Worm (Caenorhabditis elegans) whole organism, midembryonic: ENCODE measurements around the gene mboa-2.

ENCODE experiments used
- T22C8.4 ChIP-seq: fragments of 200-800 bp; sonication (Bioruptor generic); IDR thresholded peaks from 2 replicates; pipeline ENCODE4 v1.3.6; 2022; ENCODE audit warnings: missing genetic modification characterization, missing compliant biosample characterization
- cog-1 ChIP-seq: sonication (generic microtip); optimal IDR thresholded peaks from 2 replicates; lab custom pipeline; 2016; ENCODE audit warnings: missing genetic modification characterization, missing compliant biosample characterization
- flt-1 ChIP-seq: fragments of 200-800 bp; sonication (Bioruptor generic); IDR thresholded peaks from 2 replicates; pipeline ENCODE4 v1.3.6; 2022; ENCODE audit warnings: missing genetic modification characterization, missing compliant biosample characterization
- klf-2 ChIP-seq: fragments of 200-800 bp; sonication (Bioruptor generic); conservative IDR thresholded peaks from 2 replicates; pipeline ENCODE4 v1.3.6; 2022; ENCODE audit warnings: missing genetic modification reagents, missing genetic modification characterization, missing compliant biosample characterization
- med-1 ChIP-seq: sonication (generic microtip); optimal IDR thresholded peaks from 2 replicates; lab custom pipeline; 2017; ENCODE audit warnings: missing genetic modification characterization, mild to moderate bottlenecking, missing compliant biosample characterization, antibody characterized with exemption, missing genetic modification reagents; ENCODE audit not compliant: insufficient read depth
- ref-1 ChIP-seq: fragments of 200-800 bp; sonication (Bioruptor generic); conservative IDR thresholded peaks from 2 replicates; pipeline ENCODE4 v1.3.6; 2022; ENCODE audit warnings: missing genetic modification reagents, missing genetic modification characterization, missing compliant biosample characterization
- tab-1 ChIP-seq: fragments of 200-800 bp; sonication (Bioruptor generic); IDR thresholded peaks from 2 replicates; pipeline ENCODE4 v1.3.6; 2022; ENCODE audit warnings: missing genetic modification characterization, missing compliant biosample characterization
- ztf-23 ChIP-seq: fragments of 200-800 bp; sonication (Bioruptor generic); IDR thresholded peaks from 2 replicates; pipeline ENCODE4 v1.3.6; 2022; ENCODE audit warnings: missing genetic modification reagents, missing genetic modification characterization, missing compliant biosample characterization
- ztf-29 ChIP-seq: fragments of 200-800 bp; sonication (Bioruptor generic); IDR thresholded peaks from 2 replicates; pipeline ENCODE4 v1.3.6; 2022; ENCODE audit warnings: missing genetic modification reagents, missing genetic modification characterization, missing compliant biosample characterization

Gene mboa-2

DNA sequence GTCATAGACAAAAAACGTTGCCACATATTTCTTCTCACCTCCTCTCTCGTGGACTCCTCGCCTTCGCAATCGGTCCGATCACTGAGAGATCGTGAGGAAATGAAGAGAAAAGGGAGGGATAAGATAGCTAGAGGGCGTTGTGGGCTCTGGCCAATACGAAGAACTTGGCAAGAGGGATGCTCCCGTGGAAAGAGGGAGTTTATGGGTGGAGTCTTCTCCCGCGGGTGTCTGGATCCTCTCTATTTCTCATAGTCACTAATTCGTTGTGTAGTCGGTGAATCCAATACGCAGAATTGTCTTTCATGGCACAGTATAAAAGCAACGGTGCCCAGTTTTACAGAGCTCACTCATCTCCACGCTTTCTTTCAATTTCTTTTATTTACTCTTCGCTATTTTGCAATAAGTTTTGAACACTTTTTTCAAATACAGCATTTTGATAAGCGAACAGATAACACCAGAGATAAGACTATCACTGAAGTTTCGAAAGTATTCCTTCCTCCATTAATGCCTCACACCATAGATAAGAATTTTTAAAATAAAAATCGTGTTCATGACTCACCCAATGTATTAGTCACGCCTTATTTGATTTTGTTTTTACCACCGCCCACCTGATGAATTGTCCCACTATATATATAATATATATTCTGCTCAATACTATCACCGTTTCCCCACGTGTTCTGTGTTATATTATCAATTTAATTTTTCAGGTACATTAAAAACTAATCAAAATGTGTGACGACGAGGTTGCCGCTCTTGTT, 41.8 kb downstream of the mboa-2 start, which contains the start of gene act-1:
act-1 (plus strand) TSS at position 708 of the 758 bp plus-strand sequence.
- no peak for TF ChIP-seq ztf-23 (GFP tag; lab: Robert Waterston, UW)
- TF ChIP-seq flt-1 (GFP tag; lab: Robert Waterston, UW), result 0 out of 2 replicates have a peak, but pooled peaks have one; percentile 27

DNA sequence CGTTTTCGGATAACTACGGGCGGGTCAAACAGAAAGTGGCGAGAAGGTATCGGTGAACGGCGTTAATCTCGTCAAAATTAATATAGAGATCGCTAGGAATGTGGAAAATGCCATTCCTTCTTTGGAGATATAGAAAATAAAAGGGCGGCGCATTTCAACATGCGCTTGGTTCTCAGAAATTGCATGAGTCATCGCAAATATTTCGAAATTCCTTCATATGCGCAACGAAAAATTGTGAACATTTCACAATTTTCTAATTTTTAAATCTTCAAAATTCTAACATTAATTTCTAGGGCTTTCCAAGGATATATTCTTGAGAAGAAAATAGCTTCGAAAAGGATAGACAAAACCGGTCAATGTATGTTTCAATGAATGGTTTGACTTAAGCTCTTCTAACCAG, 43.4 kb downstream of the mboa-2 start:
- TF ChIP-seq T22C8.4 (no peak), med-1 (no peak), flt-1 (GFP tag; lab: Robert Waterston, UW) (no peak), cog-1 (tag; lab: Kevin White, UChicago) (no peak), klf-2 (GFP tag; lab: Robert Waterston, UW) (no peak), ztf-29 (no peak), ref-1 (GFP tag; lab: Robert Waterston, UW) (no peak), tab-1 (GFP tag; lab: Robert Waterston, UW) (no peak), ztf-23 (GFP tag; lab: Robert Waterston, UW) (no peak)

DNA sequence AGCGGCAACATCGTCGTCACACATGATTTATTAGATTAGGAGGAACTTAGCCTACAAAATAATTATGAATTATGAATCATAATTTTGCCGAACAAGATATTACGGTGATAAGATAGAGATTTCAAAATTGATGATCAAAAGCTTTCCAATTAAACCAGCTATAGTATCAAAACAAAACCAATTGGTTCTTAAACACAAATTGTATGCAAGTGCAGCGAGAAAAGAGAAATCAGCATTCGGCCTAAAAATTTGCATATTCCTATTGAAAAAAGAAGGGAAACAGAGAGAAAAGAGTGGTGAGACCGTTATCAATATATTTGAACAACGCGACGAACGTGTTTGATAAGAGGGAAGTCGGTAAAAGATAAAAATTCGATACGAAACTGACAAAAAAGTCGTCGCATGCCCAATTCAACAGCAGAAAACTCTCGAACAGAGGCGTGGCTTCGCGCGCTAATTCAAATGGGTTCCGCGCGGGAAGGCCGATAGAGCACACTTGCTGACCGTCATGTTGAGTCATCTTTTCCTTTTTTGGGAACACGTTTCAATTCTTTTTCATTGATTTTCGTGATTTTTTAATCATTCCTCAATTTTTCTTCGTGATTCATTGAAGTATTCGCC, 44.1 kb downstream of the mboa-2 start, which contains the start of gene act-2:
act-2 (minus strand) TSS at position 51 of the 621 bp plus-strand sequence.
- TF ChIP-seq flt-1 (GFP tag; lab: Robert Waterston, UW) (peak; percentile 53; the same call in 1 of the 2 replicates), klf-2 (GFP tag; lab: Robert Waterston, UW) (no peak), T22C8.4 (no peak), tab-1 (GFP tag; lab: Robert Waterston, UW) (no peak), ref-1 (GFP tag; lab: Robert Waterston, UW) (no peak), med-1 (no peak), ztf-23 (GFP tag; lab: Robert Waterston, UW) (peak; percentile 14; the same call in 1 of the 2 replicates), ztf-29 (no peak), cog-1 (tag; lab: Kevin White, UChicago) (peak; percentile 28)

DNA sequence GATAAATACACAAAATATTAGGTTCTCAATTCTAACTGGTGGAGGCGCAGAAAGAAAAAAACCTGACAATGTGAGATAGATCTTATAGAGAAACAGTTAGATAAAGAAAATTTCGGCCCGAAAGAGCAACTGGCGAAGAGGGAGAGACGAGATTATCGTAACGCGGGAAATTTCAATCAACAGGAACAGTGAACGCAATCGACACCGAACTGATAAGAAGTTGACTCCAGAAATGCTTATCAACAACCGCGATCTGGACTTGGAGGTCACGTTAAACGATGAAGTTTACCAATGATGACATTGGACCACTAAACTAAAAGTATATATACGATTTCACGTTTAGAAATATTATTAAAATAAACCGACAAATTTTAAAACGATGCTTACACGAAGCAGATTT, 45.9 kb downstream of the mboa-2 start:
- TF ChIP-seq klf-2 (GFP tag; lab: Robert Waterston, UW) (no peak), med-1 (no peak), cog-1 (tag; lab: Kevin White, UChicago) (no peak), tab-1 (GFP tag; lab: Robert Waterston, UW) (no peak), ref-1 (GFP tag; lab: Robert Waterston, UW) (no peak), T22C8.4 (no peak), ztf-29 (no peak), ztf-23 (GFP tag; lab: Robert Waterston, UW) (no peak), flt-1 (GFP tag; lab: Robert Waterston, UW) (no peak)

DNA sequence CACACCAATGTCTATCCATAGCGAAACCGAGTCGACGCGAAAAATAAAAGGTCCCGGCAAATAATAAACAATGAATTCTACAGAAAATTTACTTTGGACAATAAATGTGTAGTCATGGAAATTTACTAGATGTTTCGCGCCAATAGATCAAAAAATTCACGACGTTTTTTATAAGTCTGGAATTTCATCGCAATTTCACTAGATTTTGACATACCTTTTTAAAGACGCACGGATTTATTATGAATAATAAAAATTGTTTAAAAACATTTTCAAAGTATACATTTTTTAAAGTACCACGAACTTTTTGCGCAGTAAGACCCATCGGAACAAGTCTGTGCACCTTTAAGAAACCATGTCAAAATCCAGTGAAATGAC, 46.3 kb downstream of the mboa-2 start:
- no peak for TF ChIP-seq ztf-23 (GFP tag; lab: Robert Waterston, UW)
- TF ChIP-seq tab-1 (GFP tag; lab: Robert Waterston, UW), result no peak
- no peak for TF ChIP-seq med-1
- no peak for TF ChIP-seq ztf-29
- no peak for TF ChIP-seq klf-2 (GFP tag; lab: Robert Waterston, UW)

DNA sequence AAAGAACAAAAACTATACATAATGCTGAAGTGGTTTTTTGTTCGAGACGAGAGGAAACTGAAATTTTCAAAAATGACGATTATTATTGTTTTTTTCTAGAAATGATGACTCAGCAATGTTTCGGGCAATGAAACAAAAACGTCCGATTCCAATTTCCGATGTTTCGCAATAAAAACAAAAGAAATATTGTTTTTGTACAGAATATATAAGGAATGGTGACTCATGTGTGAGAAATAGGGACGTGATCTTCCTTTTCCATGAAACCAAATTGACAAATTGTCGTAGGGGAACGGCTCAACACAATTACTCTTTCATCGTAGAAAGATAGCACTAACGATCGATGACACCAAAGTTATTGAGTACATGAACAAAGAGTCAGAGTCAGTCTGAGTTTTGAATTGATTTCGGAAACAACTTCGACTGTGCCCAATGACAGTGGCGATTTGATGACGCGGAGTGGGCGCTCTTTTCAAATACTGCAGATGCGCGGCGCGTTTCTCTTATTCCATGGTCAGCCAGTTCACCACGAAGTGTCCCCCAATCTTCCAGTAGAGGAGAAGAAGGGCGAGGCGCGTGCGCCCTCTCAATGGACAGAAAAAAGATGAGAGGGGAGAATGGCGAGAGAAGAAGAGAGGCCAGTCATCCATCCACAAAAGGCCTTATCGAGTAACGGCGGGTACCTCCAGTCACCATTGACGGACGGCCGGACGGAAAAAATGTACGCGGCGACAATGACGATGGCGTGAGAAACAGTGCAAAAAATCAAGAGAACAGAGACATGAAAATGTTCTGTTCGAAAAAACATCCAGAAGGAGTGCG, 46.9 kb downstream of the mboa-2 start:
- TF ChIP-seq flt-1 (GFP tag; lab: Robert Waterston, UW) (peak; percentile 48; the same call in 1 of the 2 replicates), klf-2 (GFP tag; lab: Robert Waterston, UW) (no peak)

DNA sequence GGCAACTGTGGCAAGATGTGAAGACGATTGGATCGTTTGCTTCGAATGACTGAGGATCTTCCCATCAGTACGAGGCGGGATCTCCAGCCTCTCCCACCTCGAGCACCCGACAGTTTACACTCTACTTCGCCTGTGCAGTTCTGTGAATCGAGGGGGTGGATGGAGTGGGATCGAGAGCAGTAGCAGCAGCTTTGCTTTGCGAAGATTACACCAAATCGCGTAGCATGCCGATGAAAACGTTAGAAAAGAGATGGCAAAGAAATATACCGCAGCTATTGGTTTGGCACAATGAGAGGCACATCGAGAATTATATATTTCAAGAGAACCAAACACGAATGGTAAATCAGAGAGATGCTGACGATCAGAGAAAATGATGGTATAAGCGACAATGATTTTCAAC, 47.8 kb downstream of the mboa-2 start, which contains the start of gene act-3:
act-3 (minus strand) TSS at position 51 of the 400 bp plus-strand sequence.
- TF ChIP-seq cog-1 (tag; lab: Kevin White, UChicago) (peak; percentile 35), T22C8.4 (no peak)

DNA sequence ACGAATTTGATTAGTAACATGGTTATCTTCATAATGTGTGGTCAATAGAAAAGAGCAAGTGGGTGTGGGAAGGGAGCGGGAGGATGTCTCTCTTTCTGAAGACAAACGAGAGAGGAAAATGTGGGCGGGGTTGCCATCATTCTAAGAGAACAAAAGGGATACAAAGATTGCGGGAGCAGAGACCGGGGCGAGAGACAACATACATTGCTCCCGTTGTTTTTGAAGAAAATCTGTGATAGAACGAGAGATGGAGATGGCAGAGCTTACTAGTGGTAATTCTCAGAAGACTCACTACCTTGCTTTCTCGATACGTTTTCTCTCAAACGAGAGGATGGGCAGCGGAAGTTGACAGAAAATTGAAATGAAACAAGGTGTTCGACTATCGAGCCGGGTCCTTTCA, 48.9 kb downstream of the mboa-2 start:
- no peak for TF ChIP-seq klf-2 (GFP tag; lab: Robert Waterston, UW)

DNA sequence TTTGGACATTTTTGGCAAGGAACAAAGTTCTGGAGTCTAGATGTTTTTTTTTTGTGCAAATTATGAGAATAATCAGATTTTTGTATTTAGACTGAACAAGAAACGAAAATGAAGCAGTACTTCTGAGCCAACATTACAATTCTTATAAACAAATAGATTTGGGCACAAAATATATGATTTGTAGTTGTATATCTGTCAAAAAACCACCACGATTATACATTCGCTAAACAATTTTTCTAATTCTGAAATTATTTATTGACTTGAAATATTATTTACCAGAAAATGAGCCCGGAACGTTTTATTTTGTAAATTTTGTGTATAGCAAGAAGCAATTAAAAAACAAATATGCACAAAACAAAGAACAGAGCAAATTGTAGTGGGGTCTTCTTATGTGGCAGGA, 50.8 kb downstream of the mboa-2 start:
- no peak for TF ChIP-seq klf-2 (GFP tag; lab: Robert Waterston, UW)
- no peak for TF ChIP-seq ztf-23 (GFP tag; lab: Robert Waterston, UW)
- TF ChIP-seq ztf-29, result no peak
- TF ChIP-seq med-1, result no peak
- no peak for TF ChIP-seq flt-1 (GFP tag; lab: Robert Waterston, UW)
- TF ChIP-seq ref-1 (GFP tag; lab: Robert Waterston, UW), result no peak
- no peak for TF ChIP-seq cog-1 (tag; lab: Kevin White, UChicago)
- no peak for TF ChIP-seq tab-1 (GFP tag; lab: Robert Waterston, UW)
- TF ChIP-seq T22C8.4, result no peak

DNA sequence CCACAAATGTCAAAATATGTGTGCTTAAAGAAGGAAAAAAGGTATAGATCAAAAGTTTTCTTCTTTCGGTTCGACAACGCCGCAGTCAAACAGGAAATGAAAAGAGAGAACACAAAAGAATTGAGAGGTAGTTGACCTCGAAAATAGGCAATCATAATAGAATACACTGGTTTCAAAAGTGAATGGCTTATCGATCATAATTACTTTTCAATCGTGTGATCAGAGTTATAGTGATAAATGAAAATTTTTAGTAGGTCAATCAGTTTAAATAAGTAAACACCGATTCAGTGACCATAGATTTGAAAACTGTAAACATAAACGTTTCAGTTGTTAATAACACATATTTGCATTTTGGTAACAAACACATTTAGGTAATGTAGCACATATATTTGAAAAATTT, 51.9 kb downstream of the mboa-2 start:
- TF ChIP-seq T22C8.4, result no peak
- TF ChIP-seq cog-1 (tag; lab: Kevin White, UChicago), result no peak
- no peak for TF ChIP-seq ztf-23 (GFP tag; lab: Robert Waterston, UW)
- TF ChIP-seq klf-2 (GFP tag; lab: Robert Waterston, UW), result no peak
- no peak for TF ChIP-seq ztf-29
- no peak for TF ChIP-seq med-1
- no peak for TF ChIP-seq ref-1 (GFP tag; lab: Robert Waterston, UW)
- no peak for TF ChIP-seq flt-1 (GFP tag; lab: Robert Waterston, UW)
- TF ChIP-seq tab-1 (GFP tag; lab: Robert Waterston, UW), result no peak
